Worm (Caenorhabditis elegans) whole organism, L1 larva: ENCODE data around the gene pot-1.

Experiments used
- C34B4.2 ChIP-seq: sonication (generic microtip); optimal IDR thresholded peaks from 2 replicates; lab custom pipeline; 2017; ENCODE audit warnings: mild to moderate bottlenecking, missing genetic modification characterization, missing compliant biosample characterization
- F16B12.6 ChIP-seq: fragments of 150-350 bp; optimal IDR thresholded peaks from 2 replicates; lab custom pipeline; 2014; ENCODE audit warnings: missing biosample characterization, missing genetic modification characterization
- ama-1 ChIP-seq: fragments of 150-350 bp; optimal IDR thresholded peaks from 2 replicates; lab custom pipeline; 2014
- blmp-1 ChIP-seq: fragments of 150-350 bp; optimal IDR thresholded peaks from 2 replicates; lab custom pipeline; 2014; ENCODE audit warnings: missing biosample characterization, missing genetic modification characterization
- ceh-82 ChIP-seq, 3 experiments: fragments of 150-350 bp in 1 of 3; sonication (generic microtip) in 2 of 3; optimal IDR thresholded peaks; 2 replicates each; lab custom pipeline; 2014 to 2017; ENCODE audit warnings: missing biosample characterization in 3 of 3, missing genetic modification characterization in 3 of 3
- ceh-88 ChIP-seq: fragments of 200-800 bp; sonication (Bioruptor generic); IDR thresholded peaks from 2 replicates; pipeline ENCODE4 v1.3.6; 2022; ENCODE audit warnings: missing genetic modification characterization, missing compliant biosample characterization
- dpl-1 ChIP-seq, 3 experiments: fragments of 150-350 bp in 2 of 3; sonication (generic microtip) in 1 of 3; optimal IDR thresholded peaks; 2 replicates each; lab custom pipeline; 2014 to 2017; ENCODE audit warnings: missing biosample characterization in 3 of 3, missing genetic modification characterization in 3 of 3, missing genetic modification reagents in 3 of 3
- efl-1 ChIP-seq, 4 experiments: fragments of 150-350 bp; optimal IDR thresholded peaks in 3 of 4; peaks in 1 of 4; 1 replicate in 1 of 4; 2 replicates in 3 of 4; lab custom pipeline; 2014; ENCODE audit warnings: missing biosample characterization in 2 of 4, missing genetic modification characterization in 2 of 4, missing genetic modification reagents in 2 of 4
- egl-13 ChIP-seq: sonication (generic microtip); optimal IDR thresholded peaks from 2 replicates; lab custom pipeline; 2016; ENCODE audit warnings: missing genotype, missing genetic modification reagents, missing genetic modification characterization, missing compliant biosample characterization
- elt-2 ChIP-seq: sonication (generic microtip); optimal IDR thresholded peaks from 2 replicates; lab custom pipeline; 2016; ENCODE audit warnings: missing genetic modification characterization, mild to moderate bottlenecking, inconsistent platforms, missing compliant biosample characterization, missing genetic modification reagents
- grh-1 ChIP-seq: fragments of 200-800 bp; sonication (Bioruptor generic); IDR thresholded peaks from 2 replicates; pipeline ENCODE4 v1.3.6; 2022; ENCODE audit warnings: missing genetic modification reagents, missing genetic modification characterization, missing compliant biosample characterization
- hlh-17 ChIP-seq: fragments of 200-800 bp; sonication (Bioruptor generic); optimal IDR thresholded peaks from 2 replicates; lab custom pipeline; 2018; ENCODE audit warnings: missing genetic modification characterization, mild to moderate bottlenecking, missing compliant biosample characterization, moderate library complexity, borderline replicate concordance
- hpl-2 ChIP-seq: fragments of 150-350 bp; optimal IDR thresholded peaks from 2 replicates; lab custom pipeline; 2014; ENCODE audit warnings: missing biosample characterization, missing genetic modification reagents, missing genetic modification characterization
- jun-1 ChIP-seq: fragments of 150-350 bp; optimal IDR thresholded peaks from 2 replicates; lab custom pipeline; 2014; ENCODE audit warnings: missing biosample characterization, missing genetic modification reagents, missing genetic modification characterization
- lin-14 ChIP-seq: fragments of 200-800 bp; sonication (Bioruptor generic); optimal IDR thresholded peaks from 2 replicates; lab custom pipeline; 2018; ENCODE audit warnings: mild to moderate bottlenecking, missing genetic modification characterization, moderate library complexity, missing compliant biosample characterization
- lin-35 ChIP-seq, 2 experiments: fragments of 150-350 bp; optimal IDR thresholded peaks; 2 replicates each; lab custom pipeline; 2014; ENCODE audit warnings: missing biosample characterization in 2 of 2, missing genetic modification characterization in 2 of 2, missing genetic modification reagents in 2 of 2
- lin-39 ChIP-seq: fragments of 150-350 bp; optimal IDR thresholded peaks from 2 replicates; lab custom pipeline; 2014; ENCODE audit warnings: missing biosample characterization, missing genetic modification reagents, missing genetic modification characterization
- lsy-2 ChIP-seq, 2 experiments: fragments of 150-350 bp; optimal IDR thresholded peaks; 2 replicates each; lab custom pipeline; 2014; ENCODE audit warnings: missing biosample characterization in 2 of 2, missing genetic modification characterization in 2 of 2
- mef-2 ChIP-seq: fragments of 150-350 bp; optimal IDR thresholded peaks from 2 replicates; lab custom pipeline; 2014; ENCODE audit warnings: missing biosample characterization, missing genetic modification characterization
- nhr-12 ChIP-seq: sonication (generic microtip); optimal IDR thresholded peaks from 2 replicates; lab custom pipeline; 2017; ENCODE audit warnings: missing biosample characterization, missing genetic modification characterization
- nhr-19 ChIP-seq: fragments of 200-800 bp; sonication (Bioruptor generic); conservative IDR thresholded peaks from 2 replicates; pipeline ENCODE4 v1.3.6; 2022; ENCODE audit warnings: missing genetic modification characterization, missing compliant biosample characterization
- nhr-20 ChIP-seq: sonication (generic microtip); optimal IDR thresholded peaks from 2 replicates; lab custom pipeline; 2016; ENCODE audit warnings: mild to moderate bottlenecking, missing genetic modification characterization, missing compliant biosample characterization
- nhr-237 ChIP-seq: fragments of 150-350 bp; optimal IDR thresholded peaks from 2 replicates; lab custom pipeline; 2014; ENCODE audit warnings: missing biosample characterization, missing genetic modification characterization
- nhr-28 ChIP-seq: fragments of 150-350 bp; optimal IDR thresholded peaks from 2 replicates; lab custom pipeline; 2014; ENCODE audit warnings: missing biosample characterization, missing genetic modification characterization
- nhr-47 ChIP-seq: sonication (generic microtip); optimal IDR thresholded peaks from 2 replicates; lab custom pipeline; 2016; ENCODE audit warnings: mild to moderate bottlenecking, missing genetic modification characterization, moderate library complexity, missing compliant biosample characterization
- nhr-71 ChIP-seq: sonication (generic microtip); optimal IDR thresholded peaks from 2 replicates; lab custom pipeline; 2016; ENCODE audit warnings: mild to moderate bottlenecking, missing genetic modification characterization, moderate library complexity, missing compliant biosample characterization
- nhr-77 ChIP-seq: fragments of 150-350 bp; optimal IDR thresholded peaks from 2 replicates; lab custom pipeline; 2014; ENCODE audit warnings: missing biosample characterization, missing genetic modification characterization
- nhr-85 ChIP-seq: sonication (generic microtip); peaks from one replicate; lab custom pipeline; 2016; ENCODE audit warnings: missing genetic modification characterization, inconsistent platforms, missing compliant biosample characterization
- nhr-90 ChIP-seq: sonication (generic microtip); optimal IDR thresholded peaks from 2 replicates; lab custom pipeline; 2016; ENCODE audit warnings: mild to moderate bottlenecking, missing genetic modification characterization, missing compliant biosample characterization; ENCODE audit not compliant: poor library complexity
- rnt-1 ChIP-seq: sonication (generic microtip); optimal IDR thresholded peaks from 2 replicates; lab custom pipeline; 2016; ENCODE audit warnings: mild to moderate bottlenecking, missing genetic modification characterization, moderate library complexity, missing compliant biosample characterization
- skn-1 ChIP-seq: fragments of 150-350 bp; optimal IDR thresholded peaks from 2 replicates; lab custom pipeline; 2014; ENCODE audit warnings: missing biosample characterization, missing genetic modification characterization
- snpc-4 ChIP-seq: fragments of 150-350 bp; optimal IDR thresholded peaks from 2 replicates; lab custom pipeline; 2014; ENCODE audit warnings: missing biosample characterization, missing genetic modification characterization
- snu-23 ChIP-seq: sonication (generic microtip); optimal IDR thresholded peaks from 2 replicates; lab custom pipeline; 2016; ENCODE audit warnings: missing genetic modification characterization, missing compliant biosample characterization
- sox-4 ChIP-seq: sonication (generic microtip); optimal IDR thresholded peaks from 2 replicates; lab custom pipeline; 2016; ENCODE audit warnings: missing genetic modification characterization, missing compliant biosample characterization
- swsn-7 ChIP-seq: sonication (generic microtip); optimal IDR thresholded peaks from 2 replicates; lab custom pipeline; 2016; ENCODE audit warnings: missing genetic modification characterization, missing compliant biosample characterization
- unc-130 ChIP-seq: fragments of 150-350 bp; optimal IDR thresholded peaks from 2 replicates; lab custom pipeline; 2017; ENCODE audit warnings: missing biosample characterization, missing genetic modification characterization, inconsistent platforms
- vab-15 ChIP-seq: sonication (generic microtip); optimal IDR thresholded peaks from 2 replicates; lab custom pipeline; 2017; ENCODE audit warnings: missing genotype, mild to moderate bottlenecking, missing genetic modification characterization, missing compliant biosample characterization
- xbp-1 ChIP-seq: sonication (generic microtip); optimal IDR thresholded peaks from 2 replicates; lab custom pipeline; 2016; ENCODE audit warnings: missing genetic modification characterization, missing compliant biosample characterization

pot-1 gene

ce11 chrIII:7142172-7142601, 8.7 kb upstream of the pot-1 start (continued):
- TF ChIP-seq skn-1 (tag; lab: Kevin White, UChicago), result no peak

ce11 chrIII:7141285-7141715, 7.8 kb upstream of the pot-1 start:
- TF ChIP-seq C34B4.2 (tag; lab: Kevin White, UChicago), result no peak
- TF ChIP-seq swsn-7 (tag; lab: Kevin White, UChicago), result peak; percentile 45
- TF ChIP-seq nhr-77 (tag; lab: Kevin White, UChicago), result peak; percentile 62
- peak; percentile 47 for TF ChIP-seq hpl-2
- peak; percentile 92 for TF ChIP-seq elt-2
- TF ChIP-seq nhr-19 (GFP tag; lab: Robert Waterston, UW), result peak; percentile 75
- peak; percentile 42 for TF ChIP-seq nhr-20
- peak; percentile 42 for TF ChIP-seq nhr-47
- TF ChIP-seq nhr-28 (tag; lab: Kevin White, UChicago), result no peak
- peak; percentile 74 for TF ChIP-seq nhr-71 (tag; lab: Kevin White, UChicago)
- TF ChIP-seq dpl-1 (GFP tag; optimal IDR thresholded peaks at IDR 0.05; lab: Kevin White, UChicago), result peak in 1 of 3 experiments; percentile 23
- TF ChIP-seq lin-39 (tag; lab: Kevin White, UChicago), result peak; percentile 50
- TF ChIP-seq nhr-85 (tag; lab: Kevin White, UChicago), result peak; percentile 14
- TF ChIP-seq nhr-12 (tag; lab: Kevin White, UChicago), result no peak
- TF ChIP-seq vab-15 (tag; lab: Kevin White, UChicago), result no peak
- TF ChIP-seq lin-35 (GFP tag; optimal IDR thresholded peaks at IDR 0.05; lab: Kevin White, UChicago), result peak in 1 of 2 experiments; percentile 73
- peak; percentile 32 for TF ChIP-seq snu-23 (GFP tag; lab: Kevin White, UChicago)
- peak; percentile 97 for TF ChIP-seq snpc-4
- peak; percentile 55 for TF ChIP-seq rnt-1 (tag; lab: Kevin White, UChicago)
- TF ChIP-seq hlh-17, result no peak
- TF ChIP-seq blmp-1, result no peak
- TF ChIP-seq nhr-90 (tag; lab: Kevin White, UChicago), result peak; percentile 76
- 0 out of 2 replicates have a peak, but pooled peaks have one; percentile 31 for TF ChIP-seq grh-1 (GFP tag; lab: Robert Waterston, UW)
- TF ChIP-seq efl-1 (optimal IDR thresholded peaks at IDR 0.05; lab: Kevin White, UChicago), result peak; percentile 19 to 41
- TF ChIP-seq efl-1 (GFP tag; optimal IDR thresholded peaks at IDR 0.05 in 1 of 2; lab: Kevin White, UChicago), result peak in 1 of 2 experiments; percentile 96
- peak; percentile 59 for TF ChIP-seq lin-14 (GFP tag; lab: Kevin White, UChicago)
- peak; percentile 92 for TF ChIP-seq ama-1 (lab: Kevin White, UChicago)
- peak; percentile 3 to 15 for TF ChIP-seq lsy-2 (tag; optimal IDR thresholded peaks at IDR 0.05; lab: Kevin White, UChicago)
- peak; percentile 28 for TF ChIP-seq jun-1

- TF ChIP-seq nhr-237 (tag; lab: Kevin White, UChicago) (no peak), jun-1 (no peak), sox-4 (no peak), efl-1 (optimal IDR thresholded peaks at IDR 0.05; lab: Kevin White, UChicago) (peak; percentile 28 to 43), efl-1 (GFP tag; optimal IDR thresholded peaks at IDR 0.05 in 1 of 2; lab: Kevin White, UChicago) (peak in 1 of 2 experiments; percentile 62), mef-2 (no peak), lin-35 (GFP tag; optimal IDR thresholded peaks at IDR 0.05; lab: Kevin White, UChicago) (peak; percentile 1 to 42), nhr-47 (peak; percentile 70), grh-1 (GFP tag; lab: Robert Waterston, UW) (peak; percentile 67), snu-23 (GFP tag; lab: Kevin White, UChicago) (peak; percentile 66), snpc-4 (peak; percentile 97), elt-2 (peak; percentile 46), F16B12.6 (tag; lab: Kevin White, UChicago) (no peak), nhr-90 (tag; lab: Kevin White, UChicago) (peak; percentile 83), lin-14 (GFP tag; lab: Kevin White, UChicago) (peak; percentile 44), nhr-12 (tag; lab: Kevin White, UChicago) (no peak), lsy-2 (tag; optimal IDR thresholded peaks at IDR 0.05; lab: Kevin White, UChicago) (peak in 1 of 2 experiments; percentile 41), swsn-7 (tag; lab: Kevin White, UChicago) (peak; percentile 39), nhr-20 (peak; percentile 57), ceh-88 (GFP tag; lab: Robert Waterston, UW) (peak; percentile 41; the same call in 1 of the 2 replicates), egl-13 (no peak), rnt-1 (tag; lab: Kevin White, UChicago) (peak; percentile 66), unc-130 (tag; lab: Kevin White, UChicago) (no peak), nhr-85 (tag; lab: Kevin White, UChicago) (peak; percentile 94), xbp-1 (tag; lab: Kevin White, UChicago) (peak; percentile 23), nhr-19 (GFP tag; lab: Robert Waterston, UW) (peak; percentile 79), ceh-82 (tag; optimal IDR thresholded peaks at IDR 0.05; lab: Kevin White, UChicago) (peak in 2 of 3 experiments; percentile 0 to 18), nhr-71 (tag; lab: Kevin White, UChicago) (peak; percentile 75), ama-1 (lab: Kevin White, UChicago) (peak; percentile 43)
- TF ChIP-seq, all 84 proteins: peak for 20
Measured at ce11 chrIII:7140228-7140710, 6.8 kb upstream of the pot-1 start.
